Worm (Caenorhabditis elegans): ENCODE data around the gene nhr-6.

nhr-6 gene

ce11 chrIII:3571371-3571902 is 1.9 kb upstream of the nhr-6 start:
- TF ChIP-seq mep-1 (tag; optimal IDR thresholded peaks at IDR 0.05) (no peak), ces-1 (GFP tag; optimal IDR thresholded peaks at IDR 0.05) (no peak), ham-2 (GFP tag; optimal IDR thresholded peaks at IDR 0.05) (no peak), bed-3 (GFP tag; optimal IDR thresholded peaks at IDR 0.05) (no peak), nhr-12 (tag; optimal IDR thresholded peaks at IDR 0.05) (no peak), sem-2 (GFP tag; optimal IDR thresholded peaks at IDR 0.05) (no peak), zip-8 (tag; optimal IDR thresholded peaks at IDR 0.05) (no peak), mab-5 (tag; optimal IDR thresholded peaks at IDR 0.05) (no peak), unc-120 (tag; optimal IDR thresholded peaks at IDR 0.05; ENCODE audit: poor library complexity, severe bottlenecking) (no peak), tbx-8 (GFP tag; optimal IDR thresholded peaks at IDR 0.05) (no peak)

ce11 chrIII:3581636-3582035 is 8.3 kb downstream of the nhr-6 start, which contains the start of gene C48D5.3:
Gene C48D5.3 (minus strand): TSS chrIII:3581736.
- TF ChIP-seq ceh-83 (GFP tag; optimal IDR thresholded peaks at IDR 0.05) (no peak), mep-1 (tag; optimal IDR thresholded peaks at IDR 0.05) (no peak), flh-1 (GFP tag; optimal IDR thresholded peaks at IDR 0.05) (no peak), ceh-43 (GFP tag; optimal IDR thresholded peaks at IDR 0.05) (no peak), drap-1 (GFP tag; optimal IDR thresholded peaks at IDR 0.05) (no peak), snpc-4 (tag; optimal IDR thresholded peaks at IDR 0.05) (no peak), ceh-39 (tag; optimal IDR thresholded peaks at IDR 0.05) (no peak), tbx-8 (GFP tag; optimal IDR thresholded peaks at IDR 0.05) (no peak), ces-1 (GFP tag; optimal IDR thresholded peaks at IDR 0.05) (no peak), ztf-11 (tag; optimal IDR thresholded peaks at IDR 0.05) (no peak), sem-2 (GFP tag; optimal IDR thresholded peaks at IDR 0.05) (no peak), pha-4 (tag; optimal IDR thresholded peaks at IDR 0.05) (no peak), zip-8 (tag; optimal IDR thresholded peaks at IDR 0.05) (no peak), cnd-1 (tag; optimal IDR thresholded peaks at IDR 0.05) (no peak), elt-3 (tag; optimal IDR thresholded peaks at IDR 0.05) (no peak)

DNA sequence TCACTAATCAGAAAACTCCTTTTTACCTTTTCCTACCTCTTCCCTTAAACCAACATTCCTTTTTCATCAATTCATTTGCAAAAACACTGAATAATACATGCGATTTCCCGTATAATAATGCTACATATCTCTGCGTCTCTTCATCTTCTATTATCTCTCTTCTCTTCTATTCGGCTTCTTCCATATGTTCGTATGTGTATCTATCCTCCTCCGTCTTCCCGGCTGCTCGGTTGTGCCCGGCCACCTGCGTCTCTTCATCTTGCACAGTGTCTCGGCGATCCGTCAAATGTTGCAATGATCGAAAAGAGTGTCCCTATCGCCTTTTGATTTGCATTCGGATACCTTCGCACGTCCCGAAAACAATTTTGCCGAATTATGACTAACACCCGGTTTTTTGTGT is 10.0 kb downstream of the nhr-6 start:
- TF ChIP-seq drap-1 (GFP tag; optimal IDR thresholded peaks at IDR 0.05) (no peak), nhr-76 (tag; optimal IDR thresholded peaks at IDR 0.05) (no peak), blmp-1 (tag; optimal IDR thresholded peaks at IDR 0.05) (no peak), unc-120 (tag; optimal IDR thresholded peaks at IDR 0.05; ENCODE audit: poor library complexity, severe bottlenecking) (peak; percentile 82), nhr-2 (tag; optimal IDR thresholded peaks at IDR 0.05) (peak; percentile 51), ces-1 (GFP tag; optimal IDR thresholded peaks at IDR 0.05) (peak; percentile 38), mls-2 (tag; optimal IDR thresholded peaks at IDR 0.05) (peak; percentile 45), ham-2 (GFP tag; optimal IDR thresholded peaks at IDR 0.05) (peak; percentile 3), lsy-2 (tag; optimal IDR thresholded peaks at IDR 0.05) (peak; percentile 4), ceh-39 (tag; optimal IDR thresholded peaks at IDR 0.05) (no peak), unc-62 (GFP tag; optimal IDR thresholded peaks at IDR 0.05) (peak; percentile 23), cnd-1 (tag; optimal IDR thresholded peaks at IDR 0.05) (no peak), elt-3 (tag; optimal IDR thresholded peaks at IDR 0.05) (no peak), nhr-12 (tag; optimal IDR thresholded peaks at IDR 0.05) (no peak)

ce11 chrIII:3588183-3588582 is 14.8 kb downstream of the nhr-6 start:
- TF ChIP-seq ces-1 (GFP tag; optimal IDR thresholded peaks at IDR 0.05): peak; percentile 88
- TF ChIP-seq drap-1 (GFP tag; optimal IDR thresholded peaks at IDR 0.05): no peak

DNA sequence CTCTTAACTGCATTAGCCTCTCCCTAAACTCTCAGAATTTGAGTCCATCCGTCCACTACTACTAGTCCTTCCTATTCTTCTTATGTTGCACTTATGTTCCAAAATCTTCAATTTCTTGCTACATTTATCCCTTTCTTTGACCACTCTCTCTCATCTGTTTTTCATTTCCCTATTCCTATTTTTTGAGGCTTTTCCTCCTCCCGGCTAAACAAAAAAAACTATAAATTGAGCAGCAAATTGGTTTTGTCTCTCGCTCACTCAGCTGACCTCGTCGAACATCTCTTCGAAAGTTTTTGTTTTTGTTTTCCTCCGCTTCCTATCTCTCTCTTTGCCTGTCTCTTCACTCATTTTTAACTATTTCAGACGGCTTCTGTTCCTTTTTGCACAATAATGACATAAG is 17.0 kb downstream of the nhr-6 start, which contains the start of gene ptp-1:
TSS of gene ptp-1 (plus strand) at position 358 of the 400 bp plus-strand sequence.
- TF ChIP-seq mls-2 (tag; optimal IDR thresholded peaks at IDR 0.05) (no peak), cnd-1 (tag; optimal IDR thresholded peaks at IDR 0.05) (no peak), ces-1 (GFP tag; optimal IDR thresholded peaks at IDR 0.05) (peak; percentile 50), flh-1 (GFP tag; optimal IDR thresholded peaks at IDR 0.05) (no peak), mab-5 (tag; optimal IDR thresholded peaks at IDR 0.05) (no peak), ham-2 (GFP tag; optimal IDR thresholded peaks at IDR 0.05) (no peak)

- TF ChIP-seq elt-3 (tag; optimal IDR thresholded peaks at IDR 0.05) (no peak), unc-62 (GFP tag; optimal IDR thresholded peaks at IDR 0.05) (no peak), snpc-4 (tag; optimal IDR thresholded peaks at IDR 0.05) (no peak), nhr-2 (tag; optimal IDR thresholded peaks at IDR 0.05) (no peak), ham-2 (GFP tag; optimal IDR thresholded peaks at IDR 0.05) (no peak), zip-8 (tag; optimal IDR thresholded peaks at IDR 0.05) (no peak), lin-13 (tag; optimal IDR thresholded peaks at IDR 0.05) (no peak)
Observed at ce11 chrIII:3594681-3595080, 21.3 kb downstream of the nhr-6 start.

All from whole organism, mixed stage, embryonic.